Worm (Caenorhabditis elegans) whole organism, L3 larva: ENCODE data around the gene cpr-3.

ENCODE experiments used
- R02D3.7 ChIP-seq: fragments of 150-350 bp; optimal IDR thresholded peaks from 2 replicates; lab custom pipeline; 2014; ENCODE audit warnings: missing biosample characterization, missing genetic modification characterization
- aly-2 ChIP-seq: fragments of 150-350 bp; optimal IDR thresholded peaks from 2 replicates; lab custom pipeline; 2014; ENCODE audit warnings: missing biosample characterization, missing genetic modification characterization
- ceh-82 ChIP-seq: fragments of 150-350 bp; optimal IDR thresholded peaks from 2 replicates; lab custom pipeline; 2014; ENCODE audit warnings: missing biosample characterization, missing genetic modification characterization
- elt-3 ChIP-seq, 3 experiments: fragments of 150-350 bp in 1 of 3; sonication (generic microtip) in 2 of 3; optimal IDR thresholded peaks; 2 replicates in 2 of 3; 4 replicates in 1 of 3; lab custom pipeline; 2014 to 2017; ENCODE audit warnings: missing biosample characterization in 3 of 3, missing genetic modification characterization in 3 of 3
- fos-1 ChIP-seq: fragments of 150-350 bp; optimal IDR thresholded peaks from 2 replicates; lab custom pipeline; 2014; ENCODE audit warnings: missing biosample characterization, missing genetic modification characterization
- lin-39 ChIP-seq: fragments of 150-350 bp; optimal IDR thresholded peaks from 2 replicates; lab custom pipeline; 2018; ENCODE audit warnings: missing biosample characterization, missing genetic modification reagents, missing genetic modification characterization
- nfya-1 ChIP-seq: sonication (generic microtip); optimal IDR thresholded peaks from 2 replicates; lab custom pipeline; 2017; ENCODE audit warnings: missing genetic modification characterization, mild to moderate bottlenecking, missing compliant biosample characterization, antibody characterized with exemption, moderate library complexity; ENCODE audit not compliant: insufficient read depth
- nhr-11 ChIP-seq: fragments of 150-350 bp; optimal IDR thresholded peaks from 2 replicates; lab custom pipeline; 2014; ENCODE audit warnings: missing biosample characterization, missing genetic modification characterization
- nhr-237 ChIP-seq: fragments of 150-350 bp; optimal IDR thresholded peaks from 2 replicates; lab custom pipeline; 2014; ENCODE audit warnings: missing biosample characterization, missing genetic modification characterization
- pqm-1 ChIP-seq: fragments of 150-350 bp; optimal IDR thresholded peaks from 2 replicates; lab custom pipeline; 2017; ENCODE audit warnings: missing biosample characterization, missing genetic modification characterization, inconsistent platforms
- unc-62 ChIP-seq: fragments of 150-350 bp; sonication (generic microtip); optimal IDR thresholded peaks from 4 replicates; lab custom pipeline; 2014; ENCODE audit warnings: missing biosample characterization, missing genetic modification reagents, missing genetic modification characterization

DNA sequence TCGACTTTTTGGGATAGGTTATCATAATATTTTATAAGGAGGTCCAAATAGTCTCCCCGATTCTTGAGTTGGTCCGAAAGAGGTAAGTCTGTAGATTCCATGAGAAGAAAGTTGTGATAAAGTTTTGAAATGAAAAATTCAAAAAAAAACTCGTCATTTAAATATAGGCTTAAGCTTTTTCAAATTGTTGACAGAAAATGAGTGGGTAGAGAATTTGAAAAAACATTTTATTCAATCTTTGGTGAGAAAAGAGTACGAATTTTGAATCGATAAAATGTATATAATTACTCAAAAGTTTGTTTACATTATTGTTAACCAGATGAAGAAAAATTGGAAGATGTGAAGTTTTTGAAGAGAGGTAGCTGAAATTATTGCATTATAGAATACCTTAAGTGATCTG lies 7.0 kb upstream of the cpr-3 start, which contains the start of gene T26H8.5:
- TF ChIP-seq unc-62 (GFP tag; lab: Kevin White, UChicago) (no peak), elt-3 (tag; optimal IDR thresholded peaks at IDR 0.05; lab: Kevin White, UChicago) (no peak), nhr-237 (tag; lab: Kevin White, UChicago) (no peak), nhr-11 (tag; lab: Kevin White, UChicago) (no peak), R02D3.7 (tag; lab: Kevin White, UChicago) (no peak), ceh-82 (tag; lab: Kevin White, UChicago) (no peak), aly-2 (tag; lab: Kevin White, UChicago) (no peak), lin-39 (tag; lab: Kevin White, UChicago) (no peak), nfya-1 (tag; lab: Kevin White, UChicago) (no peak), pqm-1 (tag; lab: Kevin White, UChicago) (no peak), fos-1 (tag; lab: Kevin White, UChicago) (no peak)
